Fruit fly (Drosophila melanogaster) whole organism, prepupa: Measurements from ENCODE around the gene CG42263.

ENCODE experiments used
- CG10669 ChIP-seq: fragments of 200-800 bp; sonication (Bioruptor generic); optimal IDR thresholded peaks from 3 replicates; lab custom pipeline; 2018; ENCODE audit warnings: missing biosample characterization, mild to moderate bottlenecking, missing genetic modification characterization, moderate library complexity
- CG11294 ChIP-seq: fragments of 200-800 bp; sonication (Bioruptor generic); IDR thresholded peaks from 2 replicates; pipeline ENCODE4 v1.3.6; 2022; ENCODE audit warnings: missing biosample characterization, missing genetic modification characterization
- CG15336 ChIP-seq: fragments of 200-800 bp; sonication (Bioruptor generic); IDR thresholded peaks from 2 replicates; pipeline ENCODE4 v1.3.6; 2022; ENCODE audit warnings: missing biosample characterization, missing genetic modification characterization
- CG1621 ChIP-seq: fragments of 200-800 bp; sonication (Bioruptor generic); optimal IDR thresholded peaks from 3 replicates; lab custom pipeline; 2018; ENCODE audit warnings: missing biosample characterization, mild to moderate bottlenecking, missing genetic modification characterization
- CG16779 ChIP-seq: fragments of 200-800 bp; sonication (Bioruptor generic); optimal IDR thresholded peaks from 3 replicates; lab custom pipeline; 2017; ENCODE audit warnings: missing biosample characterization, mild to moderate bottlenecking, missing genetic modification characterization
- CG3032 ChIP-seq: fragments of 200-800 bp; optimal IDR thresholded peaks from 2 replicates; lab custom pipeline; 2019; ENCODE audit warnings: missing biosample characterization, mild to moderate bottlenecking, missing genetic modification characterization, moderate library complexity
- CG31627 ChIP-seq: fragments of 200-800 bp; sonication (Bioruptor generic); optimal IDR thresholded peaks from 3 replicates; lab custom pipeline; 2016; ENCODE audit warnings: missing biosample characterization, missing genetic modification characterization
- CG34406 ChIP-seq: fragments of 200-800 bp; sonication (Bioruptor generic); optimal IDR thresholded peaks from 3 replicates; lab custom pipeline; 2016; ENCODE audit warnings: missing biosample characterization, missing genetic modification characterization
- CG3919 ChIP-seq: fragments of 200-800 bp; sonication (Bioruptor generic); optimal IDR thresholded peaks from 3 replicates; lab custom pipeline; 2016; ENCODE audit warnings: missing biosample characterization, missing genetic modification characterization
- CG4318 ChIP-seq: fragments of 200-800 bp; sonication (Bioruptor generic); optimal IDR thresholded peaks from 3 replicates; lab custom pipeline; 2017; ENCODE audit warnings: missing biosample characterization, mild to moderate bottlenecking, missing genetic modification characterization
- CG6163 ChIP-seq: fragments of 200-800 bp; sonication (Bioruptor generic); IDR thresholded peaks from 3 replicates; pipeline ENCODE4 v1.3.6; 2022; ENCODE audit warnings: missing biosample characterization, missing genetic modification characterization
- CG6276 ChIP-seq: fragments of 200-800 bp; sonication (Bioruptor generic); optimal IDR thresholded peaks from 2 replicates; lab custom pipeline; 2017; ENCODE audit warnings: missing biosample characterization, mild to moderate bottlenecking, missing genetic modification characterization
- CG6854 ChIP-seq: fragments of 200-800 bp; sonication (Bioruptor generic); optimal IDR thresholded peaks from 2 replicates; lab custom pipeline; 2017; ENCODE audit warnings: missing biosample characterization, mild to moderate bottlenecking, missing genetic modification characterization
- CG8632 ChIP-seq: fragments of 200-800 bp; sonication (Bioruptor generic); optimal IDR thresholded peaks from 3 replicates; lab custom pipeline; 2016; ENCODE audit warnings: missing biosample characterization, missing genetic modification characterization
- CG9139 ChIP-seq: fragments of 200-800 bp; sonication (Bioruptor generic); optimal IDR thresholded peaks from 3 replicates; lab custom pipeline; 2017; ENCODE audit warnings: missing biosample characterization, mild to moderate bottlenecking, missing genetic modification characterization
- Eip75B ChIP-seq: fragments of 200-800 bp; sonication (Bioruptor generic); optimal IDR thresholded peaks from 3 replicates; lab custom pipeline; 2016; ENCODE audit warnings: missing biosample characterization, missing genetic modification characterization
- Eip78C ChIP-seq: fragments of 200-800 bp; sonication (Bioruptor generic); peaks from one replicate; lab custom pipeline; 2016; ENCODE audit warnings: missing biosample characterization, missing genetic modification characterization
- Eip93F ChIP-seq: fragments of 200-800 bp; sonication (Bioruptor generic); optimal IDR thresholded peaks from 2 replicates; lab custom pipeline; 2016; ENCODE audit warnings: missing biosample characterization, mild to moderate bottlenecking, missing genetic modification characterization
- Ets21C ChIP-seq: fragments of 200-800 bp; sonication (Bioruptor generic); optimal IDR thresholded peaks from 3 replicates; lab custom pipeline; 2016; ENCODE audit warnings: missing biosample characterization, missing genetic modification characterization
- Ets96B ChIP-seq: fragments of 200-800 bp; optimal IDR thresholded peaks from 2 replicates; lab custom pipeline; 2019; ENCODE audit warnings: missing biosample characterization, mild to moderate bottlenecking, missing genetic modification characterization, moderate library complexity
- Gug ChIP-seq: fragments of 200-800 bp; sonication (Bioruptor generic); IDR thresholded peaks from 2 replicates; pipeline ENCODE4 v1.3.6; 2022; ENCODE audit warnings: missing biosample characterization, missing genetic modification characterization
- Hr38 ChIP-seq: sonication (Bioruptor generic); optimal IDR thresholded peaks from 2 replicates; lab custom pipeline; 2016; ENCODE audit warnings: missing biosample characterization, missing genetic modification characterization
- Hr39 ChIP-seq: fragments of 200-800 bp; sonication (Bioruptor generic); optimal IDR thresholded peaks from 2 replicates; lab custom pipeline; 2016; ENCODE audit warnings: missing biosample characterization, missing genetic modification characterization
- Hr4 ChIP-seq: fragments of 200-800 bp; sonication (Bioruptor generic); optimal IDR thresholded peaks from 3 replicates; lab custom pipeline; 2016; ENCODE audit warnings: missing biosample characterization, missing genetic modification characterization
- Lpt ChIP-seq: fragments of 200-800 bp; sonication (Bioruptor generic); optimal IDR thresholded peaks from 3 replicates; lab custom pipeline; 2016; ENCODE audit warnings: missing biosample characterization, missing genetic modification characterization
- OdsH ChIP-seq: fragments of 200-800 bp; sonication (Bioruptor generic); optimal IDR thresholded peaks from 3 replicates; lab custom pipeline; 2016; ENCODE audit warnings: missing biosample characterization, missing genetic modification characterization
- Smox ChIP-seq: fragments of 200-800 bp; sonication (Bioruptor generic); optimal IDR thresholded peaks from 3 replicates; lab custom pipeline; 2016; ENCODE audit warnings: missing biosample characterization, missing genetic modification characterization
- Sox102F ChIP-seq: fragments of 200-800 bp; sonication (Bioruptor generic); optimal IDR thresholded peaks from 2 replicates; lab custom pipeline; 2016; ENCODE audit warnings: missing biosample characterization, mild to moderate bottlenecking, missing genetic modification characterization
- Sox14 ChIP-seq: fragments of 200-800 bp; sonication (Bioruptor generic); optimal IDR thresholded peaks from 3 replicates; lab custom pipeline; 2016; ENCODE audit warnings: missing biosample characterization, missing genetic modification characterization
- Sox15 ChIP-seq: fragments of 200-800 bp; sonication (Bioruptor generic); optimal IDR thresholded peaks from 3 replicates; lab custom pipeline; 2016; ENCODE audit warnings: missing biosample characterization, missing genetic modification characterization
- achi ChIP-seq: fragments of 200-800 bp; sonication (Bioruptor generic); optimal IDR thresholded peaks from 3 replicates; lab custom pipeline; 2016; ENCODE audit warnings: missing biosample characterization, missing genetic modification characterization
- acj6 ChIP-seq: fragments of 200-800 bp; sonication (Bioruptor generic); optimal IDR thresholded peaks from 3 replicates; lab custom pipeline; 2016; ENCODE audit warnings: missing biosample characterization, missing genetic modification characterization
- dac ChIP-seq: fragments of 200-800 bp; sonication (Bioruptor generic); optimal IDR thresholded peaks from 2 replicates; lab custom pipeline; 2017; ENCODE audit warnings: missing biosample characterization, mild to moderate bottlenecking, missing genetic modification characterization
- eg ChIP-seq: fragments of 200-800 bp; sonication (Bioruptor generic); IDR thresholded peaks from 3 replicates; pipeline ENCODE4 v1.3.6; 2022; ENCODE audit warnings: missing biosample characterization, missing genetic modification characterization
- esn ChIP-seq: fragments of 200-800 bp; sonication (Bioruptor generic); optimal IDR thresholded peaks from 2 replicates; lab custom pipeline; 2016; ENCODE audit warnings: missing biosample characterization, mild to moderate bottlenecking, missing genetic modification characterization, moderate library complexity
- fkh ChIP-seq: fragments of 200-800 bp; sonication (Bioruptor generic); optimal IDR thresholded peaks from 3 replicates; lab custom pipeline; 2017; ENCODE audit warnings: missing biosample characterization, mild to moderate bottlenecking, missing genetic modification characterization, moderate library complexity
- net ChIP-seq: fragments of 200-800 bp; sonication (Bioruptor generic); optimal IDR thresholded peaks from 3 replicates; lab custom pipeline; 2016; ENCODE audit warnings: missing biosample characterization, missing genetic modification characterization
- pdm3 ChIP-seq: fragments of 200-800 bp; sonication (Bioruptor generic); optimal IDR thresholded peaks from 3 replicates; lab custom pipeline; 2016; ENCODE audit warnings: missing biosample characterization, missing genetic modification characterization
- salr ChIP-seq, 2 experiments: fragments of 200-800 bp; sonication (Bioruptor generic); optimal IDR thresholded peaks; 3 replicates each; lab custom pipeline; 2016 to 2018; ENCODE audit warnings: missing biosample characterization in 2 of 2, missing genetic modification characterization in 2 of 2, mild to moderate bottlenecking in 1 of 2
- spab ChIP-seq: fragments of 200-800 bp; sonication (Bioruptor generic); optimal IDR thresholded peaks from 2 replicates; lab custom pipeline; 2017; ENCODE audit warnings: missing biosample characterization, mild to moderate bottlenecking, missing genetic modification characterization, missing genetic modification reagents
- ss ChIP-seq, 2 experiments: fragments of 200-800 bp; sonication (Bioruptor generic); optimal IDR thresholded peaks; 2 replicates in 1 of 2; 3 replicates in 1 of 2; lab custom pipeline; 2017 to 2018; ENCODE audit warnings: mild to moderate bottlenecking in 2 of 2, missing biosample characterization in 2 of 2, missing genetic modification characterization in 2 of 2, moderate library complexity in 1 of 2
- svp ChIP-seq: fragments of 200-800 bp; sonication (Bioruptor generic); peaks from one replicate; lab custom pipeline; 2016; ENCODE audit warnings: missing biosample characterization, missing genetic modification characterization
- vri ChIP-seq: fragments of 200-800 bp; sonication (Bioruptor generic); optimal IDR thresholded peaks from 3 replicates; lab custom pipeline; 2016; ENCODE audit warnings: missing biosample characterization, mild to moderate bottlenecking, missing genetic modification characterization

Gene CG42263

DNA sequence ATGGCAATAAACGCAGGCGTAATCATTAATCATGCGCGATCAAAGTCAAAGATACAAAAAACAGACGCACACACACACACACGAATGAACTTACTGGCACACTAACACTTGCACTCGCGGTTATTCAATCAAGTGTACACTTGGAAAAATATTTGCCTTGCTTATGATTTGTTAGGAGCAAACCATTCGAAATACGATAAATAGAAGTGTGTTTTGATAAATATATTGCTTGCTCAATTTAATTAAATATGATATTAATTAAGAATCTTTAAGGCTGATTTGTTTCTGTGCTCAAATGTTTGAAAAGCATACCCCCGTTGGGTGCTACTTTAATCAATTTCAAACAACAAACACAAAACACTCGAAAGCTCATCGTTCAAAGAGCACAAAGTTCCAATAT, 10.1 kb downstream of the CG42263 start:
- TF ChIP-seq CG9139 (GFP tag; lab: Kevin White, UChicago) (no peak), ss (GFP tag; optimal IDR thresholded peaks at IDR 0.05; lab: Kevin White, UChicago) (no peak), svp (GFP tag; lab: Kevin White, UChicago) (peak; percentile 64), eg (GFP tag; lab: Robert Waterston, UW) (no peak), vri (GFP tag; lab: Kevin White, UChicago) (peak; percentile 39), acj6 (GFP tag; lab: Kevin White, UChicago) (no peak), Hr4 (GFP tag; lab: Kevin White, UChicago) (no peak), salr (GFP tag; optimal IDR thresholded peaks at IDR 0.05; lab: Kevin White, UChicago) (no peak)
- TF ChIP-seq, all 60 proteins: peak for 2

DNA sequence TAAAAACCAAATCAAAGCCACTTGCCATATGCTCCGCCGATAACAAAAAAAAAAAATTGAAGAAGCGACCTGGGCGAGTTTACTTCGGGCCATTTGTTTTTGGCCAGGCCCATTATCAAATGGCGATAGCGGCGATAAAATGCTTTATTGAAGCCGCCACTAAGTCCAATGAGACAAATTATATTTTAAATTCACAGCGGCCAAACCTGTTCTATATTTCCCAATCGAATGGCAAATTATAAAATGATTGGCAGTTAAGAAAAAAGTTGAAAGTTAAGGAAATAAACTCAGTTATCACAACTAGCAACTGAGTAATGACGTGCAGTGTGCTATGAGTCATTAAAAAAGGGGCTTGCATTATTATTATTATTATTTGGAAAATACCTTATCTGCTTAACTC, 14.4 kb downstream of the CG42263 start:
- TF ChIP-seq acj6 (GFP tag; lab: Kevin White, UChicago) (no peak), Smox (no peak), CG3032 (tag; lab: Kevin White, UChicago) (no peak)

DNA sequence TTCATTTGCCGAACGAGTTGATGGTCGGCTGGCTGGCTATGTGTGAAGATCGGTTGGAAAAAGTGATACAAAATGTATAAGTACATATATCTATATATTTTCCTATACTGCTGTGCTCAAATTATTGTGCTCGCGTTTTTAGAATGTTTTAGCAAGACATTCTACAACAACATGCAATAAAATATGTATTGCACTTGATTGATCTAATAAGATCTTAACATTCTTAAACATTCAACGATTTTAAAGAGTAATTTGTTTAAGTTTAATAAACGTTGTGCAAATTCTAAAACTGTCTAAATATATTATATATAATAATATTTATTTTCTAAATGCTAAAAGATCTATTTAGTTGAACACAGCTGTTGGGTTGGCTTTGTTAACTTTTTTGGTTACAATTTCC, 15.2 kb downstream of the CG42263 start:
- no peak for TF ChIP-seq CG6163
- no peak for TF ChIP-seq dac (GFP tag; lab: Kevin White, UChicago)
- no peak for TF ChIP-seq esn
- TF ChIP-seq Sox15 (GFP tag; lab: Kevin White, UChicago) = no peak
- no peak for TF ChIP-seq achi (GFP tag; lab: Kevin White, UChicago)
- TF ChIP-seq fkh (GFP tag; lab: Kevin White, UChicago) = no peak
- TF ChIP-seq Ets96B = no peak
- no peak for TF ChIP-seq CG34406 (GFP tag; lab: Kevin White, UChicago)
- no peak for TF ChIP-seq CG31627
- no peak for TF ChIP-seq CG1621 (tag; lab: Kevin White, UChicago)

DNA sequence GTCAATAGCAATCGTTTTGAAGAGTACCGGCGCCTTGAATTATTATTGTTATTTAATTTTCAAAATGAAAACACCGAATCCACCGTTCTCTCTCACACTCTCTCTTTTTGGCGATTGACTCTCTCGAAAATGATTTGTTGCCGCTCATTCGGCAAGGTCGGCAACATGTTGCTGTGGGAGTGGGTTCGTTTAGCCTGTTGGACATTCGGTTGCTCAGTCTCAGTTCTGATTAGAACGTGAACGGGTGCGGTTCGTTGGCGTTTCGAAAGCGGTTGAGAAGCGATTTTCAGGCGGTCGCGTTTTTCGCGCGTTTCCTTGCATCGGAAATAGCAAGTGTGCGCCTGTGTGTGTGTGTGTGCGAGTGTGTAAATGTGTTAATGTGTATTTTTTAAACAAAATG, 16.6 kb downstream of the CG42263 start, which contains the start of gene Ac76E:
Gene Ac76E, plus strand, starts transcription at position 264 of the 400 bp plus-strand sequence.
- TF ChIP-seq CG15336 (GFP tag; lab: Robert Waterston, UW) (0 out of 2 replicates have a peak, but pooled peaks have one; percentile 24), fkh (GFP tag; lab: Kevin White, UChicago) (peak; percentile 13), Hr39 (GFP tag; lab: Kevin White, UChicago) (peak; percentile 54), CG16779 (tag; lab: Kevin White, UChicago) (no peak), CG6854 (GFP tag; lab: Kevin White, UChicago) (no peak), esn (no peak), vri (GFP tag; lab: Kevin White, UChicago) (peak; percentile 27), Eip78C (GFP tag; lab: Kevin White, UChicago) (peak; percentile 40)
- TF ChIP-seq, all 60 proteins: peak for 5

DNA sequence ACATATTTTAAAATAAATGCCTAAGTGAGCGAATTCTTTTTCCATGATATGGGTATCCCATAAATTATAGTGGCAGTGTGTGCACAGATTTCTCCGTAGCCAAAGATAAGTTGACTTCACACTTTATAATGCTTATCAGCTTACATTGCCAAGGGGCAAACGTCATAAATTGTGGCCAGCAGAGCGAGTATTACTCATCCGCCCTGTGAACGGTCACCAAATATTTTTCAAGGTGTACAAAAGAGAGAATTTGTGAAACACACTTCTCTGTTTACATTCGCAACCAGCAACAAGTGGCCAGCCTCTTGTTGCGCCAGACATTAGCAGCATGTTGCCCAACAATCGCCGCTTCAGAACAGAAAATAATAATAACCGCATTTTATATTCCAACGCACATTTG, 22.7 kb downstream of the CG42263 start:
- TF ChIP-seq CG9139 (GFP tag; lab: Kevin White, UChicago) = no peak
- peak; percentile 21 for TF ChIP-seq net
- no peak for TF ChIP-seq Hr38 (GFP tag; lab: Kevin White, UChicago)
- TF ChIP-seq Eip75B (GFP tag; lab: Kevin White, UChicago) = no peak
- TF ChIP-seq Sox14 = no peak
- no peak for TF ChIP-seq dac (GFP tag; lab: Kevin White, UChicago)
- no peak; the same call in 1 of the 2 replicates for TF ChIP-seq CG11294 (GFP tag; lab: Robert Waterston, UW)
- no peak for TF ChIP-seq salr (GFP tag; optimal IDR thresholded peaks at IDR 0.05; lab: Kevin White, UChicago)
- no peak for TF ChIP-seq pdm3
- no peak for TF ChIP-seq Sox15 (GFP tag; lab: Kevin White, UChicago)
- TF ChIP-seq OdsH = no peak
- no peak for TF ChIP-seq CG8632 (GFP tag; lab: Kevin White, UChicago)
- no peak for TF ChIP-seq Ets96B
- TF ChIP-seq Eip93F (GFP tag; lab: Kevin White, UChicago) = no peak
- peak; percentile 10 for TF ChIP-seq Smox
- TF ChIP-seq CG3919 = no peak
- no peak for TF ChIP-seq CG3032 (tag; lab: Kevin White, UChicago)
- TF ChIP-seq vri (GFP tag; lab: Kevin White, UChicago) = peak; percentile 20
- TF ChIP-seq spab = no peak
- TF ChIP-seq CG4318 (GFP tag; lab: Kevin White, UChicago) = no peak
- TF ChIP-seq CG6276 (GFP tag; lab: Kevin White, UChicago) = peak; percentile 5
- TF ChIP-seq Sox102F (GFP tag; lab: Kevin White, UChicago) = peak; percentile 9
- TF ChIP-seq Gug (GFP tag; lab: Robert Waterston, UW) = no peak
- TF ChIP-seq CG15336 (GFP tag; lab: Robert Waterston, UW) = peak; percentile 51
- TF ChIP-seq eg (GFP tag; lab: Robert Waterston, UW) = no peak; the same call in 2 of the 3 replicates
- TF ChIP-seq Ets21C (GFP tag; lab: Kevin White, UChicago) = no peak
- no peak for TF ChIP-seq CG10669 (GFP tag; lab: Kevin White, UChicago)
- TF ChIP-seq Lpt (GFP tag; lab: Kevin White, UChicago) = no peak
